Worm (Caenorhabditis elegans) whole organism, L1 larva: ENCODE results near the gene mua-3.

ENCODE experiments used
- C04F5.9 ChIP-seq: sonication (generic microtip); optimal IDR thresholded peaks from 2 replicates; lab custom pipeline; 2016; ENCODE audit warnings: missing genetic modification characterization, missing compliant biosample characterization
- F16B12.6 ChIP-seq: fragments of 150-350 bp; optimal IDR thresholded peaks from 2 replicates; lab custom pipeline; 2014; ENCODE audit warnings: missing biosample characterization, missing genetic modification characterization
- aly-2 ChIP-seq: fragments of 150-350 bp; optimal IDR thresholded peaks from 2 replicates; lab custom pipeline; 2014; ENCODE audit warnings: missing biosample characterization, missing genetic modification characterization
- ceh-8 ChIP-seq: fragments of 200-800 bp; sonication (Bioruptor generic); optimal IDR thresholded peaks from 2 replicates; lab custom pipeline; 2018; ENCODE audit warnings: mild to moderate bottlenecking, missing genetic modification characterization, moderate library complexity, missing compliant biosample characterization
- ceh-82 ChIP-seq, 3 experiments: fragments of 150-350 bp in 1 of 3; sonication (generic microtip) in 2 of 3; optimal IDR thresholded peaks; 2 replicates each; lab custom pipeline; 2014 to 2017; ENCODE audit warnings: missing biosample characterization in 3 of 3, missing genetic modification characterization in 3 of 3
- ceh-90 ChIP-seq: sonication (generic microtip); optimal IDR thresholded peaks from 2 replicates; lab custom pipeline; 2016; ENCODE audit warnings: missing genetic modification characterization, missing compliant biosample characterization
- dpl-1 ChIP-seq, 3 experiments: fragments of 150-350 bp in 2 of 3; sonication (generic microtip) in 1 of 3; optimal IDR thresholded peaks; 2 replicates each; lab custom pipeline; 2014 to 2017; ENCODE audit warnings: missing biosample characterization in 3 of 3, missing genetic modification characterization in 3 of 3, missing genetic modification reagents in 3 of 3
- dsc-1 ChIP-seq: sonication (generic microtip); optimal IDR thresholded peaks from 2 replicates; lab custom pipeline; 2016; ENCODE audit warnings: mild to moderate bottlenecking, missing genetic modification characterization, missing compliant biosample characterization
- efl-1 ChIP-seq, 4 experiments: fragments of 150-350 bp; optimal IDR thresholded peaks in 3 of 4; peaks in 1 of 4; 1 replicate in 1 of 4; 2 replicates in 3 of 4; lab custom pipeline; 2014; ENCODE audit warnings: missing biosample characterization in 2 of 4, missing genetic modification characterization in 2 of 4, missing genetic modification reagents in 2 of 4
- egl-13 ChIP-seq: sonication (generic microtip); optimal IDR thresholded peaks from 2 replicates; lab custom pipeline; 2016; ENCODE audit warnings: missing genotype, missing genetic modification reagents, missing genetic modification characterization, missing compliant biosample characterization
- elt-2 ChIP-seq: sonication (generic microtip); optimal IDR thresholded peaks from 2 replicates; lab custom pipeline; 2016; ENCODE audit warnings: missing genetic modification characterization, mild to moderate bottlenecking, inconsistent platforms, missing compliant biosample characterization, missing genetic modification reagents
- ets-5 ChIP-seq: fragments of 200-800 bp; sonication (Bioruptor generic); IDR thresholded peaks from 2 replicates; pipeline ENCODE4 v1.3.6; 2022; ENCODE audit warnings: missing genetic modification characterization, missing compliant biosample characterization
- fkh-4 ChIP-seq: sonication (generic microtip); optimal IDR thresholded peaks from 2 replicates; lab custom pipeline; 2016; ENCODE audit warnings: missing compliant biosample characterization, missing genetic modification characterization, borderline replicate concordance
- fkh-8 ChIP-seq: sonication (generic microtip); optimal IDR thresholded peaks from 2 replicates; lab custom pipeline; 2016; ENCODE audit warnings: mild to moderate bottlenecking, missing genetic modification characterization, missing compliant biosample characterization
- fos-1 ChIP-seq: fragments of 150-350 bp; optimal IDR thresholded peaks from 2 replicates; lab custom pipeline; 2014; ENCODE audit warnings: missing biosample characterization, missing genetic modification characterization
- hlh-17 ChIP-seq: fragments of 200-800 bp; sonication (Bioruptor generic); optimal IDR thresholded peaks from 2 replicates; lab custom pipeline; 2018; ENCODE audit warnings: missing genetic modification characterization, mild to moderate bottlenecking, missing compliant biosample characterization, moderate library complexity, borderline replicate concordance
- hpl-2 ChIP-seq: fragments of 150-350 bp; optimal IDR thresholded peaks from 2 replicates; lab custom pipeline; 2014; ENCODE audit warnings: missing biosample characterization, missing genetic modification reagents, missing genetic modification characterization
- irx-1 ChIP-seq: sonication (generic microtip); optimal IDR thresholded peaks from 2 replicates; lab custom pipeline; 2016; ENCODE audit warnings: missing genetic modification characterization, missing compliant biosample characterization
- isw-1 ChIP-seq: fragments of 200-800 bp; sonication (Bioruptor generic); IDR thresholded peaks from 2 replicates; pipeline ENCODE4 v1.3.6; 2022; ENCODE audit warnings: missing genetic modification characterization, missing compliant biosample characterization
- lin-14 ChIP-seq: fragments of 200-800 bp; sonication (Bioruptor generic); optimal IDR thresholded peaks from 2 replicates; lab custom pipeline; 2018; ENCODE audit warnings: mild to moderate bottlenecking, missing genetic modification characterization, moderate library complexity, missing compliant biosample characterization
- lin-35 ChIP-seq, 2 experiments: fragments of 150-350 bp; optimal IDR thresholded peaks; 2 replicates each; lab custom pipeline; 2014; ENCODE audit warnings: missing biosample characterization in 2 of 2, missing genetic modification characterization in 2 of 2, missing genetic modification reagents in 2 of 2
- lir-3 ChIP-seq: sonication (generic microtip); optimal IDR thresholded peaks from 2 replicates; lab custom pipeline; 2016; ENCODE audit warnings: mild to moderate bottlenecking, missing genetic modification characterization, moderate library complexity, missing compliant biosample characterization; ENCODE audit not compliant: poor library complexity
- lsy-2 ChIP-seq, 2 experiments: fragments of 150-350 bp; optimal IDR thresholded peaks; 2 replicates each; lab custom pipeline; 2014; ENCODE audit warnings: missing biosample characterization in 2 of 2, missing genetic modification characterization in 2 of 2
- mef-2 ChIP-seq: fragments of 150-350 bp; optimal IDR thresholded peaks from 2 replicates; lab custom pipeline; 2014; ENCODE audit warnings: missing biosample characterization, missing genetic modification characterization
- mep-1 ChIP-seq: fragments of 150-350 bp; optimal IDR thresholded peaks from 2 replicates; lab custom pipeline; 2014; ENCODE audit warnings: missing biosample characterization, missing genetic modification characterization
- nhr-12 ChIP-seq: sonication (generic microtip); optimal IDR thresholded peaks from 2 replicates; lab custom pipeline; 2017; ENCODE audit warnings: missing biosample characterization, missing genetic modification characterization
- nhr-28 ChIP-seq: fragments of 150-350 bp; optimal IDR thresholded peaks from 2 replicates; lab custom pipeline; 2014; ENCODE audit warnings: missing biosample characterization, missing genetic modification characterization
- nhr-47 ChIP-seq: sonication (generic microtip); optimal IDR thresholded peaks from 2 replicates; lab custom pipeline; 2016; ENCODE audit warnings: mild to moderate bottlenecking, missing genetic modification characterization, moderate library complexity, missing compliant biosample characterization
- nhr-76 ChIP-seq: sonication (generic microtip); optimal IDR thresholded peaks from 2 replicates; lab custom pipeline; 2017; ENCODE audit warnings: missing biosample characterization, missing genetic modification characterization
- nhr-85 ChIP-seq: sonication (generic microtip); peaks from one replicate; lab custom pipeline; 2016; ENCODE audit warnings: missing genetic modification characterization, inconsistent platforms, missing compliant biosample characterization
- pag-3 ChIP-seq: sonication (generic microtip); optimal IDR thresholded peaks from 2 replicates; lab custom pipeline; 2017; ENCODE audit warnings: missing genetic modification characterization, mild to moderate bottlenecking, missing compliant biosample characterization, antibody characterized with exemption, borderline replicate concordance; ENCODE audit not compliant: insufficient read depth
- rnt-1 ChIP-seq: sonication (generic microtip); optimal IDR thresholded peaks from 2 replicates; lab custom pipeline; 2016; ENCODE audit warnings: mild to moderate bottlenecking, missing genetic modification characterization, moderate library complexity, missing compliant biosample characterization
- sox-4 ChIP-seq: sonication (generic microtip); optimal IDR thresholded peaks from 2 replicates; lab custom pipeline; 2016; ENCODE audit warnings: missing genetic modification characterization, missing compliant biosample characterization
- sptf-1 ChIP-seq: fragments of 150-350 bp; optimal IDR thresholded peaks from 2 replicates; lab custom pipeline; 2014; ENCODE audit warnings: missing biosample characterization, missing genetic modification characterization
- swsn-7 ChIP-seq: sonication (generic microtip); optimal IDR thresholded peaks from 2 replicates; lab custom pipeline; 2016; ENCODE audit warnings: missing genetic modification characterization, missing compliant biosample characterization
- tbx-2 ChIP-seq: sonication (generic microtip); optimal IDR thresholded peaks from 2 replicates; lab custom pipeline; 2016; ENCODE audit warnings: missing genetic modification characterization, missing compliant biosample characterization
- tlp-1 ChIP-seq: fragments of 150-350 bp; optimal IDR thresholded peaks from 2 replicates; lab custom pipeline; 2014; ENCODE audit warnings: missing biosample characterization, missing genetic modification characterization
- unc-130 ChIP-seq: fragments of 150-350 bp; optimal IDR thresholded peaks from 2 replicates; lab custom pipeline; 2017; ENCODE audit warnings: missing biosample characterization, missing genetic modification characterization, inconsistent platforms
- unc-98 ChIP-seq: fragments of 200-800 bp; sonication (Bioruptor generic); IDR thresholded peaks from 2 replicates; pipeline ENCODE4 v1.3.6; 2022; ENCODE audit warnings: missing genetic modification characterization, missing compliant biosample characterization
- zag-1 ChIP-seq: fragments of 150-350 bp; optimal IDR thresholded peaks from 2 replicates; lab custom pipeline; 2014; ENCODE audit warnings: missing biosample characterization, missing genetic modification characterization
- ztf-11 ChIP-seq, 2 experiments: sonication (generic microtip); optimal IDR thresholded peaks; 2 replicates each; lab custom pipeline; 2016 to 2017; ENCODE audit warnings: missing genetic modification characterization in 2 of 2, missing biosample characterization in 1 of 2, missing compliant biosample characterization in 1 of 2

mua-3 gene

DNA sequence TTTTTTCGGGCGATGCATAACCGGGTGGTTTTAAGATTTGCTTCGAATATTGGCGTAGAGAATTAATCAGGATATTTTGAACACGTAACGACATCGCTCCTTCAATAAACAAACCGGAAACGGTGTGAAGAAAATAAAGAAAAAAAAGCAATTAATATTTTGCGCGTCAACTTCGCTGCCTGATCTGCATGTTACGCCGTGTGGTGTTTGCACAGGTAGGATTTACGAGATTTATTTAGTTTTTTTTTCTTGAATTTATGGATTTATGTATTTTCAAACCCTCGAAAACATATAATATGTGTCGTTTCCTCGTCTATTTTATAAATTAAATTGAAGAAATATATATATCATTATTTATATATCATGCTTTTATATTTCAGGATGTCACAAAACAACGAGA is 45.8 kb upstream of the mua-3 start, which contains the start of the genes ZK1128.1 and mett-10 (continued):
- 0 out of 2 replicates have a peak, but pooled peaks have one; percentile 6 for TF ChIP-seq isw-1 (GFP tag; lab: Robert Waterston, UW)
- no peak for TF ChIP-seq hlh-17 (GFP tag; lab: Kevin White, UChicago)
- TF ChIP-seq unc-130 (tag; lab: Kevin White, UChicago), result peak; percentile 63
- no peak for TF ChIP-seq sptf-1
- TF ChIP-seq sox-4 (tag; lab: Kevin White, UChicago), result no peak
- peak; percentile 25 for TF ChIP-seq nhr-85
- TF ChIP-seq aly-2, result no peak
- no peak for TF ChIP-seq irx-1 (tag; lab: Kevin White, UChicago)
- TF ChIP-seq nhr-76, result no peak
- peak; percentile 36 to 50 for TF ChIP-seq lin-35 (GFP tag; optimal IDR thresholded peaks at IDR 0.05; lab: Kevin White, UChicago)
- peak; percentile 23 to 62 (median 41) for TF ChIP-seq dpl-1 (GFP tag; optimal IDR thresholded peaks at IDR 0.05; lab: Kevin White, UChicago)

ce11 chrIII:10118818-10119217 is 41.7 kb upstream of the mua-3 start, which contains the start of gene ZK1128.3:
Gene ZK1128.3 (minus strand): TSS chrIII:10118918.
- TF ChIP-seq irx-1 (tag; lab: Kevin White, UChicago) (no peak), egl-13 (no peak), C04F5.9 (tag; lab: Kevin White, UChicago) (no peak), nhr-47 (no peak), sptf-1 (no peak), F16B12.6 (no peak), ceh-8 (GFP tag; lab: Kevin White, UChicago) (no peak), ztf-11 (tag; optimal IDR thresholded peaks at IDR 0.05; lab: Kevin White, UChicago) (no peak), pag-3 (tag; lab: Kevin White, UChicago) (no peak), lin-14 (GFP tag; lab: Kevin White, UChicago) (no peak), fkh-8 (tag; lab: Kevin White, UChicago) (no peak)
- TF ChIP-seq, all 84 proteins: peak for 0

ce11 chrIII:10120076-10120831 is 40.2 kb upstream of the mua-3 start, which contains the start of the genes gtf-2H3 and ham-3:
Gene gtf-2H3 (minus strand): TSS chrIII:10120148.
Gene ham-3 (plus strand): TSS chrIII:10120781.
- TF ChIP-seq fkh-4 (tag; lab: Kevin White, UChicago) (no peak), nhr-28 (tag; lab: Kevin White, UChicago) (no peak), tbx-2 (tag; lab: Kevin White, UChicago) (no peak), efl-1 (optimal IDR thresholded peaks at IDR 0.05; lab: Kevin White, UChicago) (peak; percentile 13 to 28), efl-1 (GFP tag; optimal IDR thresholded peaks at IDR 0.05 in 1 of 2; lab: Kevin White, UChicago) (peak; percentile 3 to 35), ceh-82 (tag; optimal IDR thresholded peaks at IDR 0.05; lab: Kevin White, UChicago) (peak in 1 of 3 experiments; percentile 15), ceh-90 (tag; lab: Kevin White, UChicago) (no peak), swsn-7 (no peak), nhr-12 (tag; lab: Kevin White, UChicago) (no peak), lsy-2 (tag; optimal IDR thresholded peaks at IDR 0.05; lab: Kevin White, UChicago) (peak in 1 of 2 experiments; percentile 28), mep-1 (peak; percentile 2), nhr-47 (no peak), tlp-1 (tag; lab: Kevin White, UChicago) (no peak), elt-2 (no peak), ets-5 (no peak), lir-3 (tag; lab: Kevin White, UChicago) (peak; percentile 32), hpl-2 (GFP tag; lab: Kevin White, UChicago) (no peak), zag-1 (no peak), F16B12.6 (peak; percentile 15), mef-2 (tag; lab: Kevin White, UChicago) (no peak), fos-1 (tag; lab: Kevin White, UChicago) (no peak), dsc-1 (tag; lab: Kevin White, UChicago) (peak; percentile 6), rnt-1 (tag; lab: Kevin White, UChicago) (peak; percentile 19), nhr-76 (no peak), unc-98 (GFP tag; lab: Robert Waterston, UW) (no peak), lin-14 (GFP tag; lab: Kevin White, UChicago) (peak; percentile 59), unc-130 (tag; lab: Kevin White, UChicago) (no peak), ztf-11 (tag; optimal IDR thresholded peaks at IDR 0.05; lab: Kevin White, UChicago) (peak in 1 of 2 experiments; percentile 6)
